Fruit fly (Drosophila melanogaster): Measurements from ENCODE around the gene CG15445.

The CG15445 gene

dm6 chrX:21126790-21127189 is 9.8 kb downstream of the CG15445 start:
- TF ChIP-seq toe (GFP tag; optimal IDR thresholded peaks at IDR 0.05) (no peak), Crg-1 (GFP tag; optimal IDR thresholded peaks at IDR 0.05) (no peak), kay (GFP tag; ENCODE audit: borderline replicate concordance) (no peak), CG11617 (GFP tag; optimal IDR thresholded peaks at IDR 0.05) (no peak), Mnt (GFP tag; optimal IDR thresholded peaks at IDR 0.05) (no peak), pad (GFP tag; optimal IDR thresholded peaks at IDR 0.05) (no peak), cnc (optimal IDR thresholded peaks at IDR 0.05) (no peak), tj (GFP tag; optimal IDR thresholded peaks at IDR 0.05) (no peak), CG14711 (tag; optimal IDR thresholded peaks at IDR 0.05) (no peak), CG7101 (tag; optimal IDR thresholded peaks at IDR 0.05) (no peak), CG1620 (GFP tag; optimal IDR thresholded peaks at IDR 0.05) (no peak), CG5204 (GFP tag; optimal IDR thresholded peaks at IDR 0.05) (no peak)

dm6 chrX:21127267-21127666 is 10.3 kb downstream of the CG15445 start:
- TF ChIP-seq CG7045 (GFP tag; optimal IDR thresholded peaks at IDR 0.05) (no peak), Mnt (GFP tag; optimal IDR thresholded peaks at IDR 0.05) (no peak), CG33017 (tag; optimal IDR thresholded peaks at IDR 0.05) (no peak), bab1 (GFP tag; optimal IDR thresholded peaks at IDR 0.05) (no peak), pad (GFP tag; optimal IDR thresholded peaks at IDR 0.05) (no peak), CG7101 (tag; optimal IDR thresholded peaks at IDR 0.05) (no peak), Clk (GFP tag; optimal IDR thresholded peaks at IDR 0.05) (no peak)

- no peak for TF ChIP-seq CG7045 (GFP tag; optimal IDR thresholded peaks at IDR 0.05)
- TF ChIP-seq pad (GFP tag; optimal IDR thresholded peaks at IDR 0.05): no peak
- no peak for TF ChIP-seq CG5204 (GFP tag; optimal IDR thresholded peaks at IDR 0.05)
- TF ChIP-seq Hr96 (GFP tag; optimal IDR thresholded peaks at IDR 0.05): no peak
- TF ChIP-seq kay (GFP tag; ENCODE audit: borderline replicate concordance): no peak
Observed at dm6 chrX:21146941-21147340, 30.0 kb downstream of the CG15445 start, which contains the start of gene CG45154. TSS of gene CG45154 (minus strand) at chrX:21147041.
